Worm (Caenorhabditis elegans) whole organism, early embryonic: ENCODE data around the gene acox-1.6.
A peak's percentile ranks its signal among the peaks of the same experiment; 100 is the strongest.

ENCODE experiments used
- B0310.2 ChIP-seq: sonication (generic microtip); optimal IDR thresholded peaks from 2 replicates; lab custom pipeline; 2016; ENCODE audit warnings: mild to moderate bottlenecking, missing genetic modification characterization, missing compliant biosample characterization
- F13C5.2 ChIP-seq: sonication (generic microtip); optimal IDR thresholded peaks from 2 replicates; lab custom pipeline; 2017; ENCODE audit warnings: mild to moderate bottlenecking, missing genetic modification characterization, inconsistent platforms, missing compliant biosample characterization
- aly-1 ChIP-seq: sonication (generic microtip); optimal IDR thresholded peaks from 2 replicates; lab custom pipeline; 2016; ENCODE audit warnings: missing genetic modification characterization, missing compliant biosample characterization
- ama-1 ChIP-seq: fragments of 150-350 bp; optimal IDR thresholded peaks from 2 replicates; lab custom pipeline; 2014
- ceh-13 ChIP-seq: fragments of 200-800 bp; sonication (Bioruptor generic); optimal IDR thresholded peaks from 2 replicates; lab custom pipeline; 2018; ENCODE audit warnings: mild to moderate bottlenecking, missing genetic modification characterization, missing compliant biosample characterization
- ceh-36 ChIP-seq: sonication (generic microtip); optimal IDR thresholded peaks from 2 replicates; lab custom pipeline; 2016; ENCODE audit warnings: missing genetic modification characterization, inconsistent platforms, missing compliant biosample characterization
- ets-7 ChIP-seq: sonication (generic microtip); optimal IDR thresholded peaks from 2 replicates; lab custom pipeline; 2016; ENCODE audit warnings: missing genotype, missing genetic modification characterization, missing compliant biosample characterization
- flt-1 ChIP-seq: fragments of 200-800 bp; sonication (Bioruptor generic); IDR thresholded peaks from 2 replicates; pipeline ENCODE4 v1.3.6; 2022; ENCODE audit warnings: missing genetic modification characterization, missing compliant biosample characterization
- hmbx-1 ChIP-seq: sonication (generic microtip); optimal IDR thresholded peaks from 2 replicates; lab custom pipeline; 2016; ENCODE audit warnings: mild to moderate bottlenecking, missing genetic modification characterization, missing compliant biosample characterization
- hmg-4 ChIP-seq: fragments of 200-800 bp; sonication (Bioruptor generic); optimal IDR thresholded peaks from 2 replicates; lab custom pipeline; 2018; ENCODE audit warnings: mild to moderate bottlenecking, missing genetic modification characterization, missing compliant biosample characterization
- hnd-1 ChIP-seq: sonication (generic microtip); optimal IDR thresholded peaks from 2 replicates; lab custom pipeline; 2016; ENCODE audit warnings: missing genetic modification characterization, missing compliant biosample characterization
- pes-1 ChIP-seq: fragments of 200-800 bp; sonication (Bioruptor generic); IDR thresholded peaks from 2 replicates; pipeline ENCODE4 v1.3.6; 2022; ENCODE audit warnings: missing genetic modification reagents, missing genetic modification characterization, missing compliant biosample characterization
- scrt-1 ChIP-seq: fragments of 200-800 bp; sonication (Bioruptor generic); IDR thresholded peaks from 2 replicates; pipeline ENCODE4 v1.3.6; 2022; ENCODE audit warnings: missing genetic modification characterization, missing compliant biosample characterization
- sea-1 ChIP-seq: fragments of 200-800 bp; sonication (Bioruptor generic); conservative IDR thresholded peaks from 2 replicates; pipeline ENCODE4 v1.3.6; 2022; ENCODE audit warnings: missing genetic modification characterization, missing compliant biosample characterization
- tbx-11 ChIP-seq: fragments of 200-800 bp; sonication (Bioruptor generic); IDR thresholded peaks from 2 replicates; pipeline ENCODE4 v1.3.6; 2022; ENCODE audit warnings: missing genetic modification characterization, missing compliant biosample characterization
- tbx-37 ChIP-seq: fragments of 200-800 bp; sonication (Bioruptor generic); conservative IDR thresholded peaks from 2 replicates; pipeline ENCODE4 v1.3.6; 2022; ENCODE audit warnings: missing genetic modification reagents, missing genetic modification characterization, missing compliant biosample characterization
- tra-4 ChIP-seq: sonication (generic microtip); optimal IDR thresholded peaks from 2 replicates; lab custom pipeline; 2017; ENCODE audit warnings: missing genetic modification characterization, missing compliant biosample characterization

Gene acox-1.6

ce11 chrX:15865868-15866555 is 27.7 kb upstream of the acox-1.6 start, which contains the start of the genes csb-1 and F53H4.4:
csb-1 (minus strand) TSS chrX:15865918.
F53H4.4 (plus strand) TSS chrX:15866387.
- TF ChIP-seq F13C5.2 (tag; lab: Kevin White, UChicago) (peak; percentile 34), tbx-11 (GFP tag; lab: Robert Waterston, UW) (no peak), flt-1 (GFP tag; lab: Robert Waterston, UW) (0 out of 2 replicates have a peak, but pooled peaks have one; percentile 12)

ce11 chrX:15860556-15861008 is 22.2 kb upstream of the acox-1.6 start, which contains the start of gene F53H4.6:
F53H4.6 (minus strand) TSS chrX:15860606.
- no peak for TF ChIP-seq ets-7 (tag; lab: Kevin White, UChicago)
- TF ChIP-seq hnd-1 (tag; lab: Kevin White, UChicago): no peak
- TF ChIP-seq ama-1 (lab: Kevin White, UChicago): no peak
- TF ChIP-seq tbx-11 (GFP tag; lab: Robert Waterston, UW): no peak
- TF ChIP-seq sea-1 (GFP tag; lab: Robert Waterston, UW): no peak
- TF ChIP-seq hmg-4 (GFP tag; lab: Kevin White, UChicago): no peak
- TF ChIP-seq F13C5.2 (tag; lab: Kevin White, UChicago): no peak
- no peak for TF ChIP-seq B0310.2
- TF ChIP-seq ceh-36 (tag; lab: Kevin White, UChicago): no peak
- no peak for TF ChIP-seq ceh-13 (GFP tag; lab: Kevin White, UChicago)
- TF ChIP-seq aly-1: no peak
- TF ChIP-seq pes-1: no peak
- TF ChIP-seq tra-4 (tag; lab: Kevin White, UChicago): no peak
- TF ChIP-seq scrt-1 (GFP tag; lab: Robert Waterston, UW): no peak
- no peak for TF ChIP-seq tbx-37 (GFP tag; lab: Robert Waterston, UW)
- no peak for TF ChIP-seq hmbx-1
- TF ChIP-seq flt-1 (GFP tag; lab: Robert Waterston, UW): no peak

ce11 chrX:15856853-15857252 is 18.5 kb upstream of the acox-1.6 start, which contains the start of gene F53H4.2:
F53H4.2 (plus strand) TSS chrX:15857153.
- TF ChIP-seq hmg-4 (GFP tag; lab: Kevin White, UChicago) (no peak), scrt-1 (GFP tag; lab: Robert Waterston, UW) (no peak), hmbx-1 (no peak), aly-1 (no peak), tra-4 (tag; lab: Kevin White, UChicago) (no peak), ets-7 (tag; lab: Kevin White, UChicago) (no peak), F13C5.2 (tag; lab: Kevin White, UChicago) (no peak), flt-1 (GFP tag; lab: Robert Waterston, UW) (no peak), B0310.2 (no peak), pes-1 (no peak), sea-1 (GFP tag; lab: Robert Waterston, UW) (no peak), ceh-13 (GFP tag; lab: Kevin White, UChicago) (no peak), hnd-1 (tag; lab: Kevin White, UChicago) (no peak), tbx-37 (GFP tag; lab: Robert Waterston, UW) (no peak), ama-1 (lab: Kevin White, UChicago) (no peak), tbx-11 (GFP tag; lab: Robert Waterston, UW) (no peak), ceh-36 (tag; lab: Kevin White, UChicago) (no peak)

ce11 chrX:15851013-15851412 is 12.7 kb upstream of the acox-1.6 start:
- TF ChIP-seq hmbx-1: no peak
- no peak for TF ChIP-seq tbx-11 (GFP tag; lab: Robert Waterston, UW)
- TF ChIP-seq tra-4 (tag; lab: Kevin White, UChicago): no peak
- TF ChIP-seq tbx-37 (GFP tag; lab: Robert Waterston, UW): no peak

ce11 chrX:15849397-15849935 is 11.1 kb upstream of the acox-1.6 start, which contains the start of gene acl-1:
acl-1 (plus strand) TSS chrX:15849885.
- no peak for TF ChIP-seq scrt-1 (GFP tag; lab: Robert Waterston, UW)
- TF ChIP-seq ceh-36 (tag; lab: Kevin White, UChicago): no peak
- no peak for TF ChIP-seq B0310.2
- TF ChIP-seq tbx-11 (GFP tag; lab: Robert Waterston, UW): no peak
- TF ChIP-seq pes-1: no peak
- TF ChIP-seq ama-1 (lab: Kevin White, UChicago): no peak
- no peak for TF ChIP-seq hnd-1 (tag; lab: Kevin White, UChicago)
- TF ChIP-seq aly-1: no peak
- TF ChIP-seq hmbx-1: no peak
- no peak for TF ChIP-seq hmg-4 (GFP tag; lab: Kevin White, UChicago)
- 0 out of 2 replicates have a peak, but pooled peaks have one; percentile 36 for TF ChIP-seq tbx-37 (GFP tag; lab: Robert Waterston, UW)
- peak; percentile 23 for TF ChIP-seq F13C5.2 (tag; lab: Kevin White, UChicago)
- no peak for TF ChIP-seq ets-7 (tag; lab: Kevin White, UChicago)

ce11 chrX:15848867-15849266 is 10.5 kb upstream of the acox-1.6 start:
- TF ChIP-seq ceh-36 (tag; lab: Kevin White, UChicago) (no peak), sea-1 (GFP tag; lab: Robert Waterston, UW) (no peak), hnd-1 (tag; lab: Kevin White, UChicago) (no peak), aly-1 (no peak), ama-1 (lab: Kevin White, UChicago) (no peak), scrt-1 (GFP tag; lab: Robert Waterston, UW) (no peak), flt-1 (GFP tag; lab: Robert Waterston, UW) (no peak), tbx-37 (GFP tag; lab: Robert Waterston, UW) (no peak), tbx-11 (GFP tag; lab: Robert Waterston, UW) (no peak), tra-4 (tag; lab: Kevin White, UChicago) (no peak), ets-7 (tag; lab: Kevin White, UChicago) (no peak), B0310.2 (no peak), ceh-13 (GFP tag; lab: Kevin White, UChicago) (no peak), F13C5.2 (tag; lab: Kevin White, UChicago) (no peak), hmbx-1 (no peak)
